Worm (Caenorhabditis elegans) whole organism, late embryonic: Measurements from ENCODE around the gene F26F12.2.

Experiments used
- F13H6.1 ChIP-seq: sonication (generic microtip); optimal IDR thresholded peaks from 2 replicates; lab custom pipeline; 2016; ENCODE audit warnings: missing genetic modification characterization, missing compliant biosample characterization
- T23F11.4 ChIP-seq: fragments of 200-800 bp; sonication (Bioruptor generic); optimal IDR thresholded peaks from 2 replicates; lab custom pipeline; 2018; ENCODE audit warnings: mild to moderate bottlenecking, missing genetic modification characterization, missing compliant biosample characterization
- ahr-1 ChIP-seq: sonication (generic microtip); optimal IDR thresholded peaks from 2 replicates; lab custom pipeline; 2016; ENCODE audit warnings: missing genetic modification characterization, missing compliant biosample characterization
- ceh-2 ChIP-seq: sonication (generic microtip); optimal IDR thresholded peaks from 2 replicates; lab custom pipeline; 2016; ENCODE audit warnings: missing genotype, missing genetic modification characterization, missing compliant biosample characterization
- ceh-24 ChIP-seq: sonication (generic microtip); optimal IDR thresholded peaks from 2 replicates; lab custom pipeline; 2016; ENCODE audit warnings: mild to moderate bottlenecking, missing genetic modification characterization, missing compliant biosample characterization
- ceh-30 ChIP-seq: fragments of 150-350 bp; optimal IDR thresholded peaks from 2 replicates; lab custom pipeline; 2014; ENCODE audit warnings: missing biosample characterization, missing genetic modification characterization
- ceh-48 ChIP-seq: sonication (generic microtip); optimal IDR thresholded peaks from 2 replicates; lab custom pipeline; 2016; ENCODE audit warnings: missing genetic modification characterization, inconsistent platforms, missing compliant biosample characterization
- che-1 ChIP-seq: sonication (generic microtip); optimal IDR thresholded peaks from 2 replicates; lab custom pipeline; 2016; ENCODE audit warnings: mild to moderate bottlenecking, missing genetic modification characterization, missing compliant biosample characterization
- elt-2 ChIP-seq: sonication (generic microtip); optimal IDR thresholded peaks from 2 replicates; lab custom pipeline; 2016; ENCODE audit warnings: missing genetic modification reagents, missing genetic modification characterization, missing compliant biosample characterization
- ets-4 ChIP-seq: sonication (generic microtip); optimal IDR thresholded peaks from 2 replicates; lab custom pipeline; 2016; ENCODE audit warnings: missing genetic modification characterization, missing compliant biosample characterization
- fkh-6 ChIP-seq: sonication (generic microtip); optimal IDR thresholded peaks from 2 replicates; lab custom pipeline; 2016; ENCODE audit warnings: missing genetic modification characterization, missing compliant biosample characterization
- gmeb-2 ChIP-seq: sonication (generic microtip); optimal IDR thresholded peaks from 2 replicates; lab custom pipeline; 2016; ENCODE audit warnings: missing genetic modification characterization, inconsistent platforms, missing compliant biosample characterization
- hlh-13 ChIP-seq: fragments of 200-800 bp; sonication (Bioruptor generic); optimal IDR thresholded peaks from 2 replicates; lab custom pipeline; 2018; ENCODE audit warnings: mild to moderate bottlenecking, missing genetic modification characterization, missing compliant biosample characterization
- hlh-30 ChIP-seq: sonication (generic microtip); optimal IDR thresholded peaks from 2 replicates; lab custom pipeline; 2017; ENCODE audit warnings: antibody characterized with exemption, missing genetic modification characterization, missing compliant biosample characterization; ENCODE audit not compliant: insufficient read depth
- lin-11 ChIP-seq: fragments of 200-800 bp; sonication (Bioruptor generic); optimal IDR thresholded peaks from 2 replicates; lab custom pipeline; 2018; ENCODE audit warnings: mild to moderate bottlenecking, missing genetic modification characterization, missing compliant biosample characterization
- madf-2 ChIP-seq: sonication (generic microtip); optimal IDR thresholded peaks from 2 replicates; lab custom pipeline; 2017; ENCODE audit warnings: missing genetic modification characterization, missing compliant biosample characterization
- mec-3 ChIP-seq: sonication (generic microtip); optimal IDR thresholded peaks from 2 replicates; lab custom pipeline; 2016; ENCODE audit warnings: borderline replicate concordance, missing genetic modification characterization, missing compliant biosample characterization
- nfya-1 ChIP-seq: sonication (generic microtip); optimal IDR thresholded peaks from 2 replicates; lab custom pipeline; 2017; ENCODE audit warnings: missing genetic modification characterization, mild to moderate bottlenecking, missing compliant biosample characterization, antibody characterized with exemption, moderate library complexity
- nhr-232 ChIP-seq: sonication (generic microtip); optimal IDR thresholded peaks from 2 replicates; lab custom pipeline; 2016; ENCODE audit warnings: missing genetic modification characterization, missing compliant biosample characterization
- odd-2 ChIP-seq: sonication (generic microtip); optimal IDR thresholded peaks from 2 replicates; lab custom pipeline; 2017; ENCODE audit warnings: antibody characterized with exemption, mild to moderate bottlenecking, missing genetic modification characterization, missing compliant biosample characterization
- pag-3 ChIP-seq: sonication (generic microtip); optimal IDR thresholded peaks from 2 replicates; lab custom pipeline; 2016; ENCODE audit warnings: missing compliant biosample characterization, missing genetic modification characterization, borderline replicate concordance
- pax-1 ChIP-seq: fragments of 150-350 bp; optimal IDR thresholded peaks from 2 replicates; lab custom pipeline; 2014; ENCODE audit warnings: missing biosample characterization, missing genetic modification characterization
- ref-2 ChIP-seq: sonication (generic microtip); optimal IDR thresholded peaks from 2 replicates; lab custom pipeline; 2016; ENCODE audit warnings: missing genetic modification characterization, missing compliant biosample characterization
- rnt-1 ChIP-seq: sonication (generic microtip); optimal IDR thresholded peaks from 2 replicates; lab custom pipeline; 2016; ENCODE audit warnings: missing genetic modification characterization, missing compliant biosample characterization
- sox-2 ChIP-seq: fragments of 200-800 bp; sonication (Bioruptor generic); IDR thresholded peaks from 2 replicates; pipeline ENCODE4 v1.3.6; 2022; ENCODE audit warnings: missing genetic modification reagents, missing genetic modification characterization, missing compliant biosample characterization
- syd-9 ChIP-seq: sonication (generic microtip); optimal IDR thresholded peaks from 2 replicates; lab custom pipeline; 2016; ENCODE audit warnings: mild to moderate bottlenecking, missing genetic modification characterization, moderate library complexity, missing compliant biosample characterization
- tbx-2 ChIP-seq: sonication (generic microtip); optimal IDR thresholded peaks from 2 replicates; lab custom pipeline; 2016; ENCODE audit warnings: missing genetic modification characterization, missing compliant biosample characterization
- tbx-7 ChIP-seq: sonication (generic microtip); optimal IDR thresholded peaks from 2 replicates; lab custom pipeline; 2016; ENCODE audit warnings: missing genotype, missing genetic modification characterization, missing compliant biosample characterization
- ttx-3 ChIP-seq: sonication (generic microtip); optimal IDR thresholded peaks from 2 replicates; lab custom pipeline; 2016; ENCODE audit warnings: missing genetic modification reagents, missing genetic modification characterization, missing compliant biosample characterization
- ztf-16 ChIP-seq: sonication (generic microtip); optimal IDR thresholded peaks from 2 replicates; lab custom pipeline; 2017; ENCODE audit warnings: missing genetic modification characterization, missing compliant biosample characterization

Gene F26F12.2

DNA sequence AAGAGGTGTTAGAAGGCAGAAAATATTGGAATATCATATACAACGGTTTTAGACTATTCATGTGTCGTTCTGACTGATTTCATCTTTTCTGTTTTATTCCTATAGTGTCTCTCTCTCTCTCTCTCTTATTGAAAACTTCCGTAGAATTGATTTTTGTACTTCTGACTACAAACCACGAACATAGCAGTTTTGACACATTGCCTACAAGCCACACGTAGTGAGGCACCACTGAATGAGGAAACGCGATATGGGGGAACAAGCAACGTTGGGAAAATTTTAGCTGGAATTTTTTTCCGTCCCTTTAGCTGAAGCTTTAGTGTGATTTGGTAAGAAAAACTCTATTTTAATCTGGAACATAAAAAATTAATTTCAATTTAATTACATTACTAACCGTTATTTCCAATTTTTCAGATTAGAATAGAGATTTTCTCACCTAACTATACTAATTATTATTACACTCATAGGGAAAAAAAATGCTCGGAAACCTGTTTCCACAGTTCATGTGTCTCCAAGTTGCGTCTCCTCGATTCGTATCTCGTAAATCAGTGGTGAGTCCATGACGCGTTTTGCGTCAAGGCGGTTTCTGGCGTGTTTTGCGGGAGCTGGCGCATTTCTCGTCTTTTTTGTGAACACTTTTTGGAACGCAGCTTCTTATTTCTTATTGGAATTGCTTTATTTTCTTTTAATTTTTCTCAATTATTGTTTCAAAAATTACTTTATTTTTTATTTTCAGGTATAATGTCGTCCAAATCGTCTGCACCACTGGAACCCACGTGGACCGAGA, 47.7 kb downstream of the F26F12.2 start, which contains the start of the genes nhr-142 and F44E7.9 (continued):
- TF ChIP-seq pag-3 (no peak), hlh-30 (tag; lab: Kevin White, UChicago) (no peak), ceh-48 (peak; percentile 8), tbx-2 (tag; lab: Kevin White, UChicago) (peak; percentile 71), syd-9 (tag; lab: Kevin White, UChicago) (peak; percentile 66), ref-2 (tag; lab: Kevin White, UChicago) (peak; percentile 70), T23F11.4 (GFP tag; lab: Kevin White, UChicago) (peak; percentile 26), mec-3 (tag; lab: Kevin White, UChicago) (no peak), F13H6.1 (tag; lab: Kevin White, UChicago) (peak; percentile 64), elt-2 (tag; lab: Kevin White, UChicago) (peak; percentile 79), ceh-30 (tag; lab: Kevin White, UChicago) (peak; percentile 0), sox-2 (GFP tag; lab: Robert Waterston, UW) (no peak), ttx-3 (peak; percentile 21), gmeb-2 (no peak), ahr-1 (tag; lab: Kevin White, UChicago) (peak; percentile 15), odd-2 (tag; lab: Kevin White, UChicago) (no peak), ets-4 (tag; lab: Kevin White, UChicago) (peak; percentile 71), ceh-24 (peak; percentile 13), tbx-7 (tag; lab: Kevin White, UChicago) (peak; percentile 63), ceh-2 (tag; lab: Kevin White, UChicago) (peak; percentile 78), nhr-232 (peak; percentile 10), fkh-6 (tag; lab: Kevin White, UChicago) (no peak), rnt-1 (tag; lab: Kevin White, UChicago) (peak; percentile 64), pax-1 (tag; lab: Kevin White, UChicago) (no peak), che-1 (tag; lab: Kevin White, UChicago) (peak; percentile 22), nfya-1 (tag; lab: Kevin White, UChicago) (peak; percentile 58), ztf-16 (peak; percentile 60), madf-2 (peak; percentile 39), lin-11 (tag; lab: Kevin White, UChicago) (no peak)

DNA sequence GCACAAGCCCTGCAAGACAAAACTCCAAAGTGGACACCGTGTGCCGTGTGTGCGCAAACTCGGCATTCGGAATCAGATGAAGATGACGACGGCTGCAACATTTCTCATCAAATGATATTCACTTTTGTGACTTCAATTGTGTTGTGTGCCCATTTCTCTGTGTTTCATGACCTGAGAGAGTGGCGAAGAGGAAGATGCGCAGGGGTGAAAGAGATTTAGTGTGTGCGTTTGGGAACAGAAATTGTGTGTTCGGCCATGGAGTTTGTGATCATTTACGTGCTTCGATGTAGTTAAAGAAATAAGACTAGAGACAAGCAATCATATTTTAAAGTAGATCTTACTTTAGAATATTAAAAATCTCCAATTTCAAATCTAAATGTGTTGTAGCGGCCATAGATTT, 49.8 kb downstream of the F26F12.2 start:
- no peak for TF ChIP-seq hlh-13 (GFP tag; lab: Kevin White, UChicago)
